Worm (Caenorhabditis elegans) whole organism, midembryonic: Measurements from ENCODE around the gene nhr-27.

Experiments used
- T22C8.4 ChIP-seq: fragments of 200-800 bp; sonication (Bioruptor generic); IDR thresholded peaks from 2 replicates; pipeline ENCODE4 v1.3.6; 2022; ENCODE audit warnings: missing genetic modification characterization, missing compliant biosample characterization
- med-1 ChIP-seq: sonication (generic microtip); optimal IDR thresholded peaks from 2 replicates; lab custom pipeline; 2017; ENCODE audit warnings: missing genetic modification characterization, mild to moderate bottlenecking, missing compliant biosample characterization, antibody characterized with exemption, missing genetic modification reagents; ENCODE audit not compliant: insufficient read depth
- tab-1 ChIP-seq: fragments of 200-800 bp; sonication (Bioruptor generic); IDR thresholded peaks from 2 replicates; pipeline ENCODE4 v1.3.6; 2022; ENCODE audit warnings: missing genetic modification characterization, missing compliant biosample characterization
- ztf-23 ChIP-seq: fragments of 200-800 bp; sonication (Bioruptor generic); IDR thresholded peaks from 2 replicates; pipeline ENCODE4 v1.3.6; 2022; ENCODE audit warnings: missing genetic modification reagents, missing genetic modification characterization, missing compliant biosample characterization
- ztf-29 ChIP-seq: fragments of 200-800 bp; sonication (Bioruptor generic); IDR thresholded peaks from 2 replicates; pipeline ENCODE4 v1.3.6; 2022; ENCODE audit warnings: missing genetic modification reagents, missing genetic modification characterization, missing compliant biosample characterization

DNA sequence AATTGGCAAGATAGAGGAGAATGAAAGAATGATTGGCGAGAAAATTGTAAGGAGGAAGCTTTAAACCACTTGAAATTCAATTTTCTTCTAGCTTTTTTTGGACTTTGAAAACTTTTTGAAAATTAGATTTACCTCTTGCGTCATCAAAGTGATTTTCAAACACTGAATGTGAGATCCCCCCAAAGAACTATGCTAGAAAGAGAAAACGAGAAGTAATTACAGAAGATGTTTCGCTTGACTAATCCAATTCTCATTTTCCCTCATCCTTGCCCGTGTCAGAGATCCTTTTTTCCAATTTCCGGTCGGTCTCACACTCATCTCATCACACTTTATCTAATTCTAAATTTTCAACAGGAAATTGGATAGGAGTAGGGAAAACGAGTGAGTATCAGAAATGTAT lies 118.2 kb downstream of the nhr-27 start:
- TF ChIP-seq T22C8.4 (GFP tag; lab: Robert Waterston, UW) (no peak), ztf-29 (GFP tag; lab: Robert Waterston, UW) (no peak), ztf-23 (no peak), med-1 (GFP tag; lab: Kevin White, UChicago) (no peak), tab-1 (GFP tag; lab: Robert Waterston, UW) (no peak)
